Worm (Caenorhabditis elegans): ENCODE measurements around the gene poml-1.

poml-1 gene

DNA sequence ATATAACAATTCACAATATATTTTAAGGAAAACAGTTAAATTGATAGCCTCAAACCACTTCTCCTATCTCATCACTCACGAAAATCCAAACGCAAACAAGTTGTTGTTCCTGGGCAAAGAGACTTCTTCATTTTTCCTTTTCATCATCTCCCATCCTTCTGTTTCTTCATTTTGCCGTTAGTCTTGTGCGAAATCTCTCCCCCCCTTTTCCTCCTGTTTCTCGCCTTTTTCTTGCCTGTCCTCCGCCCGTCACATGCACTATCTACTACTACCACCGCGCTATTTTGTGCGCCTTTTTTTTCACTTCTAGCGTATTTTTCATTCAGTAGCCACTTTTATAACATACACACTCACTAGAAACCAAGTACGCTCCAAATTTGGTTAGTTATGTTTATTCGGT, 31.8 kb upstream of the poml-1 start:
- TF ChIP-seq jun-1 (tag; optimal IDR thresholded peaks at IDR 0.05): no peak
- TF ChIP-seq hmg-11 (tag; optimal IDR thresholded peaks at IDR 0.05): peak; percentile 71
- TF ChIP-seq mml-1 (tag; optimal IDR thresholded peaks at IDR 0.05): no peak
- peak; percentile 46 for TF ChIP-seq nhr-23 (tag; optimal IDR thresholded peaks at IDR 0.05)
- peak; percentile 1 for TF ChIP-seq nhr-25 (tag; optimal IDR thresholded peaks at IDR 0.05)
- peak; percentile 37 for TF ChIP-seq nfya-1 (tag; optimal IDR thresholded peaks at IDR 0.05; ENCODE audit: insufficient read depth)
- peak; percentile 17 for TF ChIP-seq nhr-43 (tag; optimal IDR thresholded peaks at IDR 0.05; ENCODE audit: poor library complexity, severe bottlenecking)
- TF ChIP-seq daf-12 (tag; optimal IDR thresholded peaks at IDR 0.05): no peak
- no peak for TF ChIP-seq egl-5 (tag; optimal IDR thresholded peaks at IDR 0.05)

DNA sequence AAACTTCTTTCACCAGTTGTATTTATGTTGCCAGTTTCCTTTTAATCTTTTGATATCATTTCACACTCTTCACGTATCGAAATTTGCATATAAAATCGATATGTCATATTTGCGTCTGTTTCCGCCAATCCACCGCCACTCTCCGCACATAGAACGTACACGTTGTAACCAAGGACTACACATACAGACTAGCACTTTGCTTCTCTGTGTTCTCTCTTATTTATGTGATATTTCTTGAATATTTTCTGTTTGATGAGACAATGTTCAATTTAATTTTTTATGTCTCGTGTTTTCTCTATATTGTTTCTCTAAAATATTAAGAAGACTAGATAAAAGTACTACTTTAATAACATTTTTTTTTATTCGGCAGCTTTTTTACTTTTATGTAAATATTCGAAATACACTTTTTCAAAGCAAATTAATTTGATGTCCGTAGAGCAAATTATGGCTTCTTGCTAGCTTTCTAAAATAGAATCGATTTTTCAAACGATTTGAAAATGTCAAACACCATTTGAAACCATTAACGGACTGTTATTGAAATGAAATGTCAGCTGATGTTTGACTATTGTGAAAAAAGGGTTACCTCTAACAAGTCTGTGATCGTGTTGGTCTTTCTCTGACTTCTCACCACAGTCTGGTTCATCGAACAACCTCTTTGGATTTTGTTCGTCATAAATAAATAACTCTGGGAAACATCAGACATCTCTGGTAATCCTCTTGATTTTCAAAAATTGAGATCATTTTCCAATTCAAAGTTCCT, 30.3 kb upstream of the poml-1 start:
- TF ChIP-seq nhr-12 (tag; optimal IDR thresholded peaks at IDR 0.05) (no peak), unc-39 (tag; optimal IDR thresholded peaks at IDR 0.05) (no peak), nhr-23 (tag; optimal IDR thresholded peaks at IDR 0.05) (no peak), nhr-77 (tag; optimal IDR thresholded peaks at IDR 0.05) (no peak), pha-4 (tag; optimal IDR thresholded peaks at IDR 0.05) (peak; percentile 26), elt-2 (tag; optimal IDR thresholded peaks at IDR 0.05) (peak; percentile 21), egl-5 (tag; optimal IDR thresholded peaks at IDR 0.05) (no peak), tbx-2 (tag; optimal IDR thresholded peaks at IDR 0.05) (no peak), ceh-28 (tag; optimal IDR thresholded peaks at IDR 0.05) (no peak), zag-1 (tag; optimal IDR thresholded peaks at IDR 0.05) (no peak), nhr-237 (tag; optimal IDR thresholded peaks at IDR 0.05) (no peak), nfya-1 (tag; optimal IDR thresholded peaks at IDR 0.05; ENCODE audit: insufficient read depth) (peak; percentile 30)

DNA sequence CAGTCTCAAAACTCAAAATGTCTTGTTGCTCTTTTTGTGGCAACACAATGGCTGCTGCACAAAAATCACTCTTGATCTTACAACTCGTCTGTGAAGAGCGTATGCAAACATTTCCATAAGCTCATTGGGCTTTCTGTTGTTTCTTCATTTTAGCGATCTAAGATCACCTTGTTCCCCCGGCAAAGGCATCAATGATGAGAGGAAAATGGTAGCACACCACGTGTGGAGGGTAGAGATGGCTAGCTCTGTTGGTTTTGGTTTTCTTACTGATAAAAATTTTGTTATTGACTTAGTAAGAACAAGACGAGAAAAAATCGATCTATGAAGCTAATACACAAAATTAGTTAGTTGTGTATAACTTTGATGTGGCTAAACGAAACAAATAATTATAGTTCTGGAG, 25.3 kb upstream of the poml-1 start:
- no peak for TF ChIP-seq egl-27 (tag; optimal IDR thresholded peaks at IDR 0.05)
- TF ChIP-seq pha-4 (tag; optimal IDR thresholded peaks at IDR 0.05): peak; percentile 77
- TF ChIP-seq snpc-4 (tag; optimal IDR thresholded peaks at IDR 0.05): no peak
- no peak for TF ChIP-seq nhr-28 (tag; optimal IDR thresholded peaks at IDR 0.05)
- no peak for TF ChIP-seq lin-39 (tag; optimal IDR thresholded peaks at IDR 0.05)
- TF ChIP-seq elt-3 (tag; optimal IDR thresholded peaks at IDR 0.05): no peak
- no peak for TF ChIP-seq aly-2 (tag; optimal IDR thresholded peaks at IDR 0.05)
- no peak for TF ChIP-seq skn-1 (tag; optimal IDR thresholded peaks at IDR 0.05)
- no peak for TF ChIP-seq nhr-67 (tag; optimal IDR thresholded peaks at IDR 0.05)
- no peak for TF ChIP-seq nfya-1 (tag; optimal IDR thresholded peaks at IDR 0.05; ENCODE audit: insufficient read depth)
- TF ChIP-seq unc-39 (tag; optimal IDR thresholded peaks at IDR 0.05): no peak
- TF ChIP-seq mml-1 (tag; optimal IDR thresholded peaks at IDR 0.05): no peak
- TF ChIP-seq fkh-2 (tag; optimal IDR thresholded peaks at IDR 0.05): no peak
- no peak for TF ChIP-seq ZK546.5 (tag; optimal IDR thresholded peaks at IDR 0.05)
- no peak for TF ChIP-seq ztf-11 (tag; optimal IDR thresholded peaks at IDR 0.05)
- no peak for TF ChIP-seq lsy-12 (tag; optimal IDR thresholded peaks at IDR 0.05)
- TF ChIP-seq ztf-4 (tag; optimal IDR thresholded peaks at IDR 0.05): no peak
- no peak for TF ChIP-seq egl-5 (tag; optimal IDR thresholded peaks at IDR 0.05)
- TF ChIP-seq elt-2 (tag; optimal IDR thresholded peaks at IDR 0.05): peak; percentile 8
- no peak for TF ChIP-seq R02D3.7 (tag; optimal IDR thresholded peaks at IDR 0.05)
- TF ChIP-seq nhr-25 (tag; optimal IDR thresholded peaks at IDR 0.05): no peak
- TF ChIP-seq pqm-1 (tag; optimal IDR thresholded peaks at IDR 0.05): peak; percentile 25
- TF ChIP-seq zag-1 (tag; optimal IDR thresholded peaks at IDR 0.05): no peak
- no peak for TF ChIP-seq elt-1 (tag; optimal IDR thresholded peaks at IDR 0.05)

DNA sequence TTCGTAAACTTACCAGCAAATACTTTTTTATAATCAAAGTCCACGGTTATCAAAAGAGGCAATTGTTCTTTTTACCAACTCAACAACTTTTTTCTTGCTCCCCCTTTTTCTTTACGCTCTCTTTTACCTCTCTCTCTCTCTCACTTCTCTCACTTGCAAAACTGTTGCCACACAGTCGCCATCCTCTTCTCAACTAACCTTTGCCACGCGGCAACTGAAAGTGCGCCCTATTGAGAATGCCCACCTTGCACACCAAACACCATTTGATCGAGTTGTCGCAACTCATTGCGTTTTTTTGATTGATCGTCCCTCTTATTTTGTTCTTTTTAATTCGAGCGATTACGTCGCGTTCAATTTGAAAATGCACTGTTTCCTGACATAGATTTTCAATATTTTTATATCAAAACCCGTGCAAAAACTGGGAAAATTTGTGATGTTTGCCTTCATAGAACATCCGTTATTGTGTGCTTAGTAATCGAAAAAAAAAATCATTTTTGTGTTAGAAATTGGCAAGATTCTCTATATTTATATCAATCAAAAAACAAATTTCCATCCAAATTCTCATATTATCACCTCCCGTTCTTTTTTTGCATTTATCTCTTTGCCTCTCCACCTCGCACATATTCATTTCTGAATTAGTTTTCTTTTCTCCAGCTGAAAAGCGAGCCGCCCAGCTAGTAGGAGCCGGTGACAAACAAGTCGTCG, 24.1 kb upstream of the poml-1 start, which contains the start of gene nhr-71:
nhr-71 (plus strand) TSS at position 655 of the 705 bp plus-strand sequence.
- no peak for TF ChIP-seq nhr-23 (tag; optimal IDR thresholded peaks at IDR 0.05)
- peak; percentile 54 for TF ChIP-seq pha-4 (tag; optimal IDR thresholded peaks at IDR 0.05)
- TF ChIP-seq egl-27 (tag; optimal IDR thresholded peaks at IDR 0.05): no peak
- TF ChIP-seq skn-1 (tag; optimal IDR thresholded peaks at IDR 0.05): no peak
- TF ChIP-seq hmg-11 (tag; optimal IDR thresholded peaks at IDR 0.05): no peak
- no peak for TF ChIP-seq unc-62 (GFP tag; optimal IDR thresholded peaks at IDR 0.05)
- no peak for TF ChIP-seq egl-5 (tag; optimal IDR thresholded peaks at IDR 0.05)
- TF ChIP-seq mdl-1 (tag; optimal IDR thresholded peaks at IDR 0.05): no peak

All from whole organism, L3 larva.